Fruit fly (Drosophila melanogaster): ENCODE results near the gene CG43059.
A peak's percentile ranks its signal among the peaks of the same experiment; 100 is the strongest.

The CG43059 gene

dm6 chr3L:8299224-8300130 lies 19.3 kb downstream of the CG43059 start, which contains the start of the genes Arl5 and CG13671 (continued):
- peak; percentile 63 for TF ChIP-seq Ets96B (tag; optimal IDR thresholded peaks at IDR 0.05)
- no peak for TF ChIP-seq Eip75B (GFP tag; optimal IDR thresholded peaks at IDR 0.05)
- TF ChIP-seq fkh (GFP tag; optimal IDR thresholded peaks at IDR 0.05): peak; percentile 92
- TF ChIP-seq net (GFP tag; optimal IDR thresholded peaks at IDR 0.05): peak; percentile 65

DNA sequence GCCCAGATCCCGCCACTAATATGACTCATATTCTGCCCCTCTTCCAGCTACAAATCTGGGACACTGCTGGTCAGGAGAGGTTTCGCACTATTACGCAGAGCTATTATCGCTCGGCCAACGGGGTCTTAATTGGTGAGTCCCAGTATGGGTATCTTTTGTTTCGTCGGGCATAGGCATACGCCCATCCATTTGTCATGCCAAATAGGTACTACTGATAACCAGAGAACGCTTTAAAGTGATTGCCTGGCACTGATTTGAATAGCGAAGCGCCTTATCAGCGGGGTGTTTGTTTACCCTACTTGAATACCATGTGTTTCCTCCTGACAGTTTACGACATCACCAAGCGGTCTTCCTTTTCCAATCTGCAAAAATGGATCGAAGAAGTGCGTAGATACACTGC lies 21.3 kb downstream of the CG43059 start:
- TF ChIP-seq CG4318 (GFP tag; optimal IDR thresholded peaks at IDR 0.05): no peak
- no peak for TF ChIP-seq esn (GFP tag; optimal IDR thresholded peaks at IDR 0.05)
- no peak for TF ChIP-seq CG7368 (GFP tag; optimal IDR thresholded peaks at IDR 0.05)
- no peak for TF ChIP-seq CG3919 (GFP tag; optimal IDR thresholded peaks at IDR 0.05)
- no peak for TF ChIP-seq Met (GFP tag; optimal IDR thresholded peaks at IDR 0.05)
- no peak for TF ChIP-seq lz (GFP tag; optimal IDR thresholded peaks at IDR 0.05)
- no peak for TF ChIP-seq acj6 (GFP tag; optimal IDR thresholded peaks at IDR 0.05)
- TF ChIP-seq CG6808 (GFP tag; optimal IDR thresholded peaks at IDR 0.05): no peak
- TF ChIP-seq Smox (GFP tag; optimal IDR thresholded peaks at IDR 0.05): no peak
- no peak for TF ChIP-seq CG8319 (GFP tag; optimal IDR thresholded peaks at IDR 0.05)
- TF ChIP-seq pdm3 (GFP tag; optimal IDR thresholded peaks at IDR 0.05): no peak
- TF ChIP-seq CG6854 (GFP tag; optimal IDR thresholded peaks at IDR 0.05): no peak
- TF ChIP-seq Hr38 (GFP tag; optimal IDR thresholded peaks at IDR 0.05): no peak
- no peak for TF ChIP-seq Ets96B (tag; optimal IDR thresholded peaks at IDR 0.05)
- TF ChIP-seq CG8119 (GFP tag; IDR thresholded peaks at IDR 0.05): no peak
- TF ChIP-seq Sox14 (GFP tag; optimal IDR thresholded peaks at IDR 0.05): no peak
- TF ChIP-seq CG32006 (GFP tag; optimal IDR thresholded peaks at IDR 0.05): no peak
- TF ChIP-seq Eip93F (GFP tag; optimal IDR thresholded peaks at IDR 0.05): no peak

DNA sequence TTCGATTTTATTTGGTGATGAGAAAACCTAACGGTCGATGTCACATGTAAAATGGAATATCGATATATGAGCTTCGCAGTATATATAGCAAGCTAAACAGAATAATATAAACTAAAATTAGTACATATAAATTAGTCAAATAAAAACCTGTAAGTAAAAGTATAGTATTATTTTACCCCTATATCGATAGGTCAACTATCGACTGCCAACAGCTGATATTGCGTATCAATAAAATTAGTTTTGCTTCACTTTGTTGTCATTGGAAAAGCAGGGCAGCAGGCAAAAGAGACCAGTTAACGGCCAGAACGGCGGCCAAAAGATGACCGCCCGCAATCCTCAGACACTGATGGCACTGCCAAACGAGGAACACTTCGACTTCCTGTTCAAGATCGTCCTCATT lies 21.8 kb downstream of the CG43059 start, which contains the start of gene Rab19:
Gene Rab19, plus strand, starts transcription at position 78 of the 400 bp plus-strand sequence.
- TF ChIP-seq OdsH (GFP tag; optimal IDR thresholded peaks at IDR 0.05) (no peak), CG3919 (GFP tag; optimal IDR thresholded peaks at IDR 0.05) (no peak), dsx (GFP tag; optimal IDR thresholded peaks at IDR 0.05; ENCODE audit: poor library complexity, severe bottlenecking) (peak; percentile 69), ss (GFP tag; optimal IDR thresholded peaks at IDR 0.05) (no peak), Sox15 (GFP tag; optimal IDR thresholded peaks at IDR 0.05) (no peak), CG1621 (tag; optimal IDR thresholded peaks at IDR 0.05) (no peak), fd59A (GFP tag; optimal IDR thresholded peaks at IDR 0.05) (no peak), acj6 (GFP tag; optimal IDR thresholded peaks at IDR 0.05) (no peak), svp (GFP tag) (peak; percentile 92), CG11902 (GFP tag; optimal IDR thresholded peaks at IDR 0.05) (no peak), CG6808 (GFP tag; optimal IDR thresholded peaks at IDR 0.05) (no peak), pdm3 (GFP tag; optimal IDR thresholded peaks at IDR 0.05) (no peak), spab (GFP tag; optimal IDR thresholded peaks at IDR 0.05) (no peak), Blimp-1 (GFP tag; optimal IDR thresholded peaks at IDR 0.05) (peak; percentile 60), Eip78C (GFP tag) (peak; percentile 43), eg (GFP tag; IDR thresholded peaks at IDR 0.05) (no peak), CG32006 (GFP tag; optimal IDR thresholded peaks at IDR 0.05) (no peak), Lpt (GFP tag; optimal IDR thresholded peaks at IDR 0.05) (no peak), CG11762 (GFP tag; optimal IDR thresholded peaks at IDR 0.05; ENCODE audit: insufficient read depth) (no peak), CG6276 (GFP tag; optimal IDR thresholded peaks at IDR 0.05) (no peak), fkh (GFP tag; optimal IDR thresholded peaks at IDR 0.05) (peak; percentile 33), Ets96B (tag; optimal IDR thresholded peaks at IDR 0.05) (no peak), CG8319 (GFP tag; optimal IDR thresholded peaks at IDR 0.05) (no peak)

Data from whole organism, prepupa.